Fruit fly (Drosophila melanogaster) whole organism, wandering third instar larva: ENCODE data around the gene Cpr35B.

Experiments
- CG32264 ChIP-seq: fragments of 200-800 bp; sonication (Bioruptor generic); optimal IDR thresholded peaks from 2 replicates; lab custom pipeline; 2016; ENCODE audit warnings: missing biosample characterization, missing genetic modification characterization
- CrebA ChIP-seq: fragments of 200-800 bp; sonication (Bioruptor generic); optimal IDR thresholded peaks from 2 replicates; lab custom pipeline; 2016; ENCODE audit warnings: missing biosample characterization, mild to moderate bottlenecking, missing genetic modification characterization, borderline replicate concordance
- Dfd ChIP-seq: fragments of >200 bp; optimal IDR thresholded peaks from 2 replicates; lab custom pipeline; 2017; ENCODE audit warnings: missing biosample characterization, missing genetic modification characterization
- Dif ChIP-seq: fragments of 200-275, 200-300 bp; sonication (Bioruptor generic); optimal IDR thresholded peaks from 2 replicates; lab custom pipeline; 2018; ENCODE audit warnings: missing biosample characterization, missing genetic modification characterization; ENCODE audit not compliant: partially characterized antibody
- GATAd ChIP-seq: sonication (Bioruptor generic); optimal IDR thresholded peaks from 2 replicates; lab custom pipeline; 2016; ENCODE audit warnings: missing biosample characterization, missing genetic modification characterization
- HLH106 ChIP-seq: fragments of 200-800 bp; optimal IDR thresholded peaks from 3 replicates; lab custom pipeline; 2019; ENCODE audit warnings: missing biosample characterization, mild to moderate bottlenecking, missing genetic modification characterization, moderate library complexity
- Hnf4 ChIP-seq: fragments of 200-800 bp; sonication (Bioruptor generic); optimal IDR thresholded peaks from 2 replicates; lab custom pipeline; 2016; ENCODE audit warnings: missing biosample characterization, mild to moderate bottlenecking, missing genetic modification characterization
- Hr78 ChIP-seq: fragments of >200 bp; optimal IDR thresholded peaks from 2 replicates; lab custom pipeline; 2017; ENCODE audit warnings: missing biosample characterization, missing genetic modification characterization
- Jra ChIP-seq: sonication (Bioruptor generic); optimal IDR thresholded peaks from 2 replicates; lab custom pipeline; 2016; ENCODE audit warnings: missing biosample characterization, missing genetic modification characterization
- Mio ChIP-seq: sonication (Bioruptor generic); optimal IDR thresholded peaks from 2 replicates; lab custom pipeline; 2016; ENCODE audit warnings: missing biosample characterization, missing genetic modification characterization
- N ChIP-seq: fragments of >200 bp; optimal IDR thresholded peaks from 2 replicates; lab custom pipeline; 2018; ENCODE audit warnings: missing biosample characterization, missing external identifiers, missing genetic modification characterization
- OdsH ChIP-seq: fragments of 200-800 bp; sonication (Bioruptor generic); optimal IDR thresholded peaks from 2 replicates; lab custom pipeline; 2016; ENCODE audit warnings: missing biosample characterization, mild to moderate bottlenecking, missing genetic modification characterization
- Sp1 ChIP-seq: fragments of 200-800 bp; sonication (Bioruptor generic); optimal IDR thresholded peaks from 3 replicates; lab custom pipeline; 2019; ENCODE audit warnings: missing biosample characterization, mild to moderate bottlenecking, missing genetic modification characterization, moderate library complexity
- Vsx2 ChIP-seq: fragments of 200-300, 225-300 bp; sonication (Bioruptor generic); optimal IDR thresholded peaks from 2 replicates; lab custom pipeline; 2018; ENCODE audit warnings: missing biosample characterization, missing genetic modification characterization; ENCODE audit not compliant: partially characterized antibody
- brk ChIP-seq: fragments of 200-800 bp; sonication (Bioruptor generic); optimal IDR thresholded peaks from 2 replicates; lab custom pipeline; 2016; ENCODE audit warnings: missing biosample characterization, mild to moderate bottlenecking, missing genetic modification characterization
- dl ChIP-seq, 2 experiments: fragments of 175-275, 200-275 bp in 1 of 2; fragments of 200-275 bp in 1 of 2; sonication (Bioruptor generic); optimal IDR thresholded peaks; lab custom pipeline; 2018; ENCODE audit warnings: mild to moderate bottlenecking in 2 of 2, missing biosample characterization in 2 of 2, missing genetic modification characterization in 2 of 2, moderate library complexity in 2 of 2; ENCODE audit not compliant: partially characterized antibody in 2 of 2, insufficient read depth in 1 of 2
- dmrt93B ChIP-seq: fragments of 200-800 bp; sonication (Bioruptor generic); optimal IDR thresholded peaks from 2 replicates; lab custom pipeline; 2018; ENCODE audit warnings: missing biosample characterization, mild to moderate bottlenecking, missing genetic modification characterization
- dsf ChIP-seq: sonication (Bioruptor generic); optimal IDR thresholded peaks from 2 replicates; lab custom pipeline; 2016; ENCODE audit warnings: missing biosample characterization, missing genetic modification characterization, borderline replicate concordance
- ey ChIP-seq: fragments of 200-800 bp; sonication (Bioruptor generic); optimal IDR thresholded peaks from 2 replicates; lab custom pipeline; 2016; ENCODE audit warnings: missing biosample characterization, missing genetic modification characterization
- jim ChIP-seq: fragments of 175-275, 200-325 bp; sonication (Bioruptor generic); optimal IDR thresholded peaks from 2 replicates; lab custom pipeline; 2016; ENCODE audit warnings: missing biosample characterization, mild to moderate bottlenecking, missing genetic modification characterization
- lola ChIP-seq: fragments of >200 bp; optimal IDR thresholded peaks from 2 replicates; lab custom pipeline; 2017; ENCODE audit warnings: missing biosample characterization, missing genetic modification characterization
- psq ChIP-seq: fragments of 200-800 bp; sonication (Bioruptor generic); optimal IDR thresholded peaks from 3 replicates; lab custom pipeline; 2017; ENCODE audit warnings: missing biosample characterization, mild to moderate bottlenecking, missing genetic modification characterization, moderate library complexity
- sage ChIP-seq: fragments of 200-800 bp; sonication (Bioruptor generic); optimal IDR thresholded peaks from 2 replicates; lab custom pipeline; 2016; ENCODE audit warnings: missing biosample characterization, mild to moderate bottlenecking, missing genetic modification characterization
- sv ChIP-seq: fragments of 200-800 bp; sonication (Bioruptor generic); optimal IDR thresholded peaks from 3 replicates; lab custom pipeline; 2016; ENCODE audit warnings: missing biosample characterization, missing genetic modification characterization
- tai ChIP-seq: sonication (Bioruptor generic); optimal IDR thresholded peaks from 2 replicates; lab custom pipeline; 2016; ENCODE audit warnings: missing biosample characterization, missing genetic modification characterization
- usp ChIP-seq: fragments of >200 bp; optimal IDR thresholded peaks from 2 replicates; lab custom pipeline; 2017; ENCODE audit warnings: missing biosample characterization, missing genetic modification characterization
- woc ChIP-seq: sonication (Bioruptor generic); optimal IDR thresholded peaks from 2 replicates; lab custom pipeline; 2016; ENCODE audit warnings: missing biosample characterization, mild to moderate bottlenecking, missing genetic modification characterization

The Cpr35B gene

dm6 chr2L:14458187-14458899, 33.4 kb upstream of the Cpr35B start:
- TF ChIP-seq usp (GFP tag; lab: Kevin White, UChicago) (no peak), sv (GFP tag; lab: Kevin White, UChicago) (peak; percentile 45)

dm6 chr2L:14457414-14457813, 32.4 kb upstream of the Cpr35B start:
- no peak for TF ChIP-seq Mio (GFP tag; lab: Kevin White, UChicago)
- no peak for TF ChIP-seq woc (GFP tag; lab: Kevin White, UChicago)
- TF ChIP-seq CG32264 (GFP tag; lab: Kevin White, UChicago) = no peak
- TF ChIP-seq brk (GFP tag; lab: Kevin White, UChicago) = no peak
- TF ChIP-seq Jra (GFP tag; lab: Kevin White, UChicago) = no peak
- no peak for TF ChIP-seq usp (GFP tag; lab: Kevin White, UChicago)
- no peak for TF ChIP-seq lola (GFP tag; lab: Kevin White, UChicago)
- no peak for TF ChIP-seq Hnf4
- no peak for TF ChIP-seq OdsH (GFP tag; lab: Kevin White, UChicago)
- TF ChIP-seq N (GFP tag; lab: Kevin White, UChicago) = no peak
- no peak for TF ChIP-seq jim (GFP tag; lab: Kevin White, UChicago)
- no peak for TF ChIP-seq dl (GFP tag; optimal IDR thresholded peaks at IDR 0.05; lab: Kevin White, UChicago; ENCODE audit: insufficient read depth in 1 of 2, partially characterized antibody in 2 of 2)
- no peak for TF ChIP-seq Sp1 (GFP tag; lab: Kevin White, UChicago)

- TF ChIP-seq brk (GFP tag; lab: Kevin White, UChicago) (no peak), Hr78 (GFP tag; lab: Kevin White, UChicago) (no peak), jim (GFP tag; lab: Kevin White, UChicago) (no peak), woc (GFP tag; lab: Kevin White, UChicago) (no peak), sage (GFP tag; lab: Kevin White, UChicago) (no peak), Hnf4 (no peak), tai (GFP tag; lab: Kevin White, UChicago) (no peak), lola (GFP tag; lab: Kevin White, UChicago) (no peak), N (GFP tag; lab: Kevin White, UChicago) (no peak), GATAd (no peak), Dfd (GFP tag; lab: Kevin White, UChicago) (no peak)
Measured at dm6 chr2L:14456841-14457240, 31.9 kb upstream of the Cpr35B start.

DNA sequence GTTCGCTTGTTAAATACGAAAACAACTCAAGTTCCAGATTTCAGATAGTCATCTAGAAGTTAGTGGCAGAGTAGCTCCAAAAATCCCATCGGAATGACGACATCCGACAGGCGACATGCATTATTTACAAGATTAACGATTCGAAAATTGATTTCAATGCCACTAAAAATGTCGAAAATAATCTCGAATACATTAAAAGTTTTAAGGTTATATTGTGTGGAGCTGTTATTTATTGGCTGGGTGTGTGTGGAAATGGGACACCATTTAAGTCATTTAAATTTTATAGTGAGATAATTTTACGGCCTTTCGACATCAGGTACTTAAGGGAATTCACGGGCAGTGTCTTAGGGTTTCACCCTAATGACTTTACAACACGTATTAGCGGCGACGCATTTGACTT, 31.3 kb upstream of the Cpr35B start:
- TF ChIP-seq brk (GFP tag; lab: Kevin White, UChicago) (no peak), CG32264 (GFP tag; lab: Kevin White, UChicago) (no peak), dsf (GFP tag; lab: Kevin White, UChicago) (no peak), Sp1 (GFP tag; lab: Kevin White, UChicago) (no peak), lola (GFP tag; lab: Kevin White, UChicago) (no peak), Dfd (GFP tag; lab: Kevin White, UChicago) (no peak), dmrt93B (GFP tag; lab: Kevin White, UChicago) (no peak), CrebA (no peak), N (GFP tag; lab: Kevin White, UChicago) (no peak), psq (GFP tag; lab: Kevin White, UChicago) (no peak), sv (GFP tag; lab: Kevin White, UChicago) (no peak), jim (GFP tag; lab: Kevin White, UChicago) (no peak), tai (GFP tag; lab: Kevin White, UChicago) (no peak), HLH106 (tag; lab: Kevin White, UChicago) (no peak), ey (no peak)
- TF ChIP-seq, all 38 proteins: peak for 0

dm6 chr2L:14455131-14455530, 30.1 kb upstream of the Cpr35B start:
- no peak for TF ChIP-seq Vsx2 (GFP tag; lab: Kevin White, UChicago)

DNA sequence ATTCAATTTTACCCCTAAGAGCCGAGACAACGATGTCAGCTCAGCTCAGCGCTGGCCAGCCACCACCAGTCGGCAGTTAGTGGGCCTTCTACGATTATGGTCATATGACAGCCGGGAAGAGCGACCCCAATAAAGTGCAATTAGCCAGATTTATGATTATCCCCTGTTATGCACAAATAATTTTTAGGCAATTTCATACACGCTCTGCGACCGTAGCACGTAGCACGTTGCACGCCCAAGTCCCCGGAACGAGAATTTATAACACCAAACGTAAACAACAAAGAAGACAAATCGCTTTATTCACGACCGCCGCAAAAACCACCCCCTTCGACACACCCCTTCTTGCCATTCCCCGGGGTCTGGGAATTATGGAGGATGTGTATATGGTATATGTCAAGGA, 29.3 kb upstream of the Cpr35B start:
- TF ChIP-seq Mio (GFP tag; lab: Kevin White, UChicago) = no peak
- TF ChIP-seq Dif (GFP tag; lab: Kevin White, UChicago) = no peak
- TF ChIP-seq Vsx2 (GFP tag; lab: Kevin White, UChicago) = peak; percentile 2
- TF ChIP-seq, all 38 proteins: peak for 1
